Worm (Caenorhabditis elegans) whole organism, L2 larva: ENCODE measurements around the gene slc-25A29.

Experiments
- C34F6.9 ChIP-seq: fragments of 150-350 bp; optimal IDR thresholded peaks from 2 replicates; lab custom pipeline; 2014; ENCODE audit warnings: missing biosample characterization, missing genetic modification characterization
- F13H6.1 ChIP-seq: sonication (generic microtip); optimal IDR thresholded peaks from 2 replicates; lab custom pipeline; 2016; ENCODE audit warnings: missing genetic modification characterization, missing compliant biosample characterization
- Y55F3AM.14 ChIP-seq: fragments of 200-800 bp; sonication (Bioruptor generic); optimal IDR thresholded peaks from 2 replicates; lab custom pipeline; 2018; ENCODE audit warnings: mild to moderate bottlenecking, missing genetic modification characterization, missing compliant biosample characterization
- ZK546.5 ChIP-seq: sonication (generic microtip); optimal IDR thresholded peaks from 2 replicates; lab custom pipeline; 2017; ENCODE audit warnings: missing biosample characterization, missing genetic modification characterization
- alr-1 ChIP-seq: fragments of 150-350 bp; optimal IDR thresholded peaks from 2 replicates; lab custom pipeline; 2014; ENCODE audit warnings: missing biosample characterization, missing genetic modification characterization
- aly-2 ChIP-seq: fragments of 150-350 bp; optimal IDR thresholded peaks from 2 replicates; lab custom pipeline; 2014; ENCODE audit warnings: missing biosample characterization, missing genetic modification characterization
- ama-1 ChIP-seq: fragments of 150-350 bp; optimal IDR thresholded peaks from 2 replicates; lab custom pipeline; 2018; ENCODE audit warnings: inconsistent platforms
- blmp-1 ChIP-seq: sonication (generic microtip); optimal IDR thresholded peaks from 2 replicates; lab custom pipeline; 2017; ENCODE audit warnings: missing genetic modification characterization, mild to moderate bottlenecking, missing compliant biosample characterization, antibody characterized with exemption, moderate library complexity; ENCODE audit not compliant: insufficient read depth
- ceh-16 ChIP-seq: fragments of 150-350 bp; optimal IDR thresholded peaks from 2 replicates; lab custom pipeline; 2014; ENCODE audit warnings: missing biosample characterization, missing genetic modification characterization
- fos-1 ChIP-seq: fragments of 150-350 bp; optimal IDR thresholded peaks from 2 replicates; lab custom pipeline; 2014; ENCODE audit warnings: missing biosample characterization, missing genetic modification characterization
- gmeb-1 ChIP-seq: fragments of 150-350 bp; optimal IDR thresholded peaks from 2 replicates; lab custom pipeline; 2014; ENCODE audit warnings: missing biosample characterization, missing genetic modification characterization
- lin-11 ChIP-seq: fragments of 150-350 bp; sonication (generic microtip); optimal IDR thresholded peaks from 2 replicates; lab custom pipeline; 2014; ENCODE audit warnings: missing biosample characterization, missing genetic modification characterization, inconsistent platforms, mixed read lengths
- lin-39 ChIP-seq: fragments of 150-350 bp; optimal IDR thresholded peaks from 2 replicates; lab custom pipeline; 2014; ENCODE audit warnings: missing biosample characterization, missing genetic modification reagents, missing genetic modification characterization
- lsy-2 ChIP-seq, 2 experiments: fragments of 150-350 bp in 1 of 2; sonication (generic microtip) in 1 of 2; optimal IDR thresholded peaks; 2 replicates each; lab custom pipeline; 2014 to 2017; ENCODE audit warnings: missing biosample characterization in 2 of 2, missing genetic modification characterization in 2 of 2
- mbf-1 ChIP-seq: sonication (generic microtip); optimal IDR thresholded peaks from 2 replicates; lab custom pipeline; 2017; ENCODE audit warnings: missing biosample characterization, missing genetic modification characterization
- nhr-10 ChIP-seq: sonication (generic microtip); optimal IDR thresholded peaks from 2 replicates; lab custom pipeline; 2017; ENCODE audit warnings: missing biosample characterization, missing genetic modification characterization
- nhr-11 ChIP-seq: fragments of 150-350 bp; optimal IDR thresholded peaks from 2 replicates; lab custom pipeline; 2014; ENCODE audit warnings: missing biosample characterization, missing genetic modification characterization
- nhr-21 ChIP-seq: fragments of 150-350 bp; optimal IDR thresholded peaks from 2 replicates; lab custom pipeline; 2014; ENCODE audit warnings: missing biosample characterization, missing genetic modification characterization
- nhr-23 ChIP-seq: fragments of 150-350 bp; optimal IDR thresholded peaks from 2 replicates; lab custom pipeline; 2014; ENCODE audit warnings: missing biosample characterization, missing genetic modification reagents, missing genetic modification characterization
- nhr-237 ChIP-seq: fragments of 150-350 bp; optimal IDR thresholded peaks from 2 replicates; lab custom pipeline; 2014; ENCODE audit warnings: missing biosample characterization, missing genetic modification characterization
- nhr-25 ChIP-seq: fragments of 150-350 bp; sonication (generic microtip); optimal IDR thresholded peaks from 3 replicates; lab custom pipeline; 2014; ENCODE audit warnings: missing biosample characterization, missing genetic modification characterization
- nhr-6 ChIP-seq: fragments of 150-350 bp; optimal IDR thresholded peaks from 2 replicates; lab custom pipeline; 2014; ENCODE audit warnings: missing biosample characterization, missing genetic modification characterization
- peb-1 ChIP-seq: fragments of 150-350 bp; optimal IDR thresholded peaks from 2 replicates; lab custom pipeline; 2014; ENCODE audit warnings: missing biosample characterization, missing genetic modification characterization
- sem-4 ChIP-seq: fragments of 150-350 bp; optimal IDR thresholded peaks from 2 replicates; lab custom pipeline; 2014; ENCODE audit warnings: missing biosample characterization, missing genetic modification reagents, missing genetic modification characterization
- sma-3 ChIP-seq: sonication (generic microtip); optimal IDR thresholded peaks from 2 replicates; lab custom pipeline; 2016; ENCODE audit warnings: missing genetic modification reagents, missing genetic modification characterization, missing compliant biosample characterization
- sma-9 ChIP-seq, 2 experiments: fragments of 150-350 bp in 1 of 2; sonication (generic microtip) in 1 of 2; optimal IDR thresholded peaks; 2 replicates each; lab custom pipeline; 2014 to 2016; ENCODE audit warnings: missing genetic modification characterization in 2 of 2, mild to moderate bottlenecking in 1 of 2, missing biosample characterization in 1 of 2, missing compliant biosample characterization in 1 of 2, missing genetic modification reagents in 1 of 2, moderate library complexity in 1 of 2
- snpc-4 ChIP-seq: fragments of 150-350 bp; optimal IDR thresholded peaks from 2 replicates; lab custom pipeline; 2014; ENCODE audit warnings: missing biosample characterization, missing genetic modification characterization
- zag-1 ChIP-seq: fragments of 150-350 bp; optimal IDR thresholded peaks from 2 replicates; lab custom pipeline; 2014; ENCODE audit warnings: missing biosample characterization, missing genetic modification characterization
- ztf-1 ChIP-seq: fragments of 200-800 bp; sonication (Bioruptor generic); conservative IDR thresholded peaks from 2 replicates; pipeline ENCODE4 v1.3.6; 2022; ENCODE audit warnings: missing genetic modification characterization, missing compliant biosample characterization
- ztf-11 ChIP-seq: sonication (generic microtip); optimal IDR thresholded peaks from 2 replicates; lab custom pipeline; 2017; ENCODE audit warnings: missing biosample characterization, missing genetic modification characterization
- ztf-4 ChIP-seq: fragments of 150-350 bp; optimal IDR thresholded peaks from 2 replicates; lab custom pipeline; 2014; ENCODE audit warnings: missing biosample characterization, missing genetic modification characterization

The slc-25A29 gene

DNA sequence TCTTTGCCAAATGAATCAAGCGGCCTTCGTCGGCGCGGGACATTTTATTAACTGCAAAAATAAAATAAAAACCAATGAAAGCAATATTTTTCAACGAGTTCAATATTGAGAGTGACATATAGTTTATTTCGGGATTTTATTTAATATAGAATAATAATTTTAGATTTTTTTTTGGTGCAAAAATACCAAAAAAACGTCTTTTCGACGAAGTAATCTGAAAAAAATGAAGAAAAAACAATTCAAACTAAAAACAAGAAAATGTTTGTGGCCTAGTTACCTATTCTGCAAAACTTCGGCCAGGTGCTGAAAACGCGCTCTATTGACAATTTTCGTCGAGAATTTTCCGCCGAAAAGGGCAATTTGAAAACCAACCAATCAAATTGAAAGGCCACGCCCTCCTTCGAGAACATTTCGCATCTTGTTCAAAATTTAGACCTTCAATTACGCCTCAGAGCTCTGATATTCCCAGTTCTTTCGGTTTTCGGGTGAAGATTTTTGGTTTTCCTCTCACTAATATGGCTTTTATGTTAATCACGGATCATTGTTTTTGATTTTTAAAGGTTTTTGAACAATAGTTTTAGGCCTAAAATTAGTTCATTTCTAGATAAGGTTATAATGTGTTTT, 27.6 kb upstream of the slc-25A29 start, which contains the start of gene C47E8.4 (continued):
- TF ChIP-seq nhr-25 (tag; lab: Kevin White, UChicago) (peak; percentile 98), sma-9 (GFP tag; optimal IDR thresholded peaks at IDR 0.05; lab: Kevin White, UChicago) (peak; percentile 99), sma-9 (tag; optimal IDR thresholded peaks at IDR 0.05; lab: Kevin White, UChicago) (no peak), lin-39 (peak; percentile 68), sem-4 (tag; lab: Kevin White, UChicago) (peak; percentile 98), Y55F3AM.14 (peak; percentile 94)

DNA sequence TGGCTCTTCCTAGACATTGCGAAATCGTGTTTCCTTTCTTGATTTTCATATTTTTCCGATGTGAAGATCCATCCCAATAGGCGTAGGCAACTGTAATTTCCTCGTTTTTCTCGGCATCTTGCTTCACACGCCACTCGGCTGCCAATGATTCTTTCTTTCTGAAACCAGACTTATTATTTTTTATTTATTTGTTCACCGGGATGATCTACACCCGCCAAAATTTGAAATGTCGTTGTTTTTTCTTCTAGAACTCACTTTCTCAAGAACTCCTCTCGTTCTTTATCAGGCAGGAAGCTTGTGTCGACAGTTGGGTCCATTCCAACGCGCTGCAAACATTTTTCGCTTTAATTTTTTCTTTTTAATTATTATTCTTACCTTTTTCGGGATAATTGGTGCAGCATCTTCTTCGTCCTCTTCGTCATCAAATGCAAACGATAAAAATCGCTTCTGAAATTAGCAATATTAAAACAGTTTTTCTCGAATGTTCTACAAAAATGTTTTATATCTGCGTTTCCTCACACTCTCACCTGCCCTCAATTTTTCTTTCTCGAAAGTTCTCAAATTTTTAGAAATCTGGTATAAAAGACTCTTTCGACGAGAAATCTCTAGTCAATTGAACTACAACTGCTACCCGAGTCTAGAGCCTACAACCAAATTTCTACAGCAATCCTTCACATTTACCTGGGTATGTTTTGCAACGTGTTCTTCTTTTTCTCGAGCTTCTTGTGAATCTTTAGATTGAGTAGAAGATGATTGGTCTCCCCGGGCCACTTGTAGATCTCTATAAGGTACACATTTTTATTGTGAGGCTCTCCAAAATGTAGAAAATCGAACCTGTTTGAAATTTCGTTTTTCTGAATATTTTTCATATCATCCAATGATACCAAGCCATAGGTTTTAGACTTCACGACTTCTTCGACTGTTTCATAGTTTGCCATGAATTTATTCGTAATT, 26.7 kb upstream of the slc-25A29 start, which contains the start of gene hsp-90:
Gene hsp-90 (plus strand): TSS at position 560 of the 954 bp plus-strand sequence.
- peak; percentile 55 for TF ChIP-seq C34F6.9 (tag; lab: Kevin White, UChicago)
- TF ChIP-seq gmeb-1 (tag; lab: Kevin White, UChicago) = no peak
- peak; percentile 84 for TF ChIP-seq ama-1
- no peak for TF ChIP-seq nhr-237 (tag; lab: Kevin White, UChicago)
- no peak for TF ChIP-seq nhr-11 (tag; lab: Kevin White, UChicago)
- TF ChIP-seq ceh-16 (tag; lab: Kevin White, UChicago) = no peak

DNA sequence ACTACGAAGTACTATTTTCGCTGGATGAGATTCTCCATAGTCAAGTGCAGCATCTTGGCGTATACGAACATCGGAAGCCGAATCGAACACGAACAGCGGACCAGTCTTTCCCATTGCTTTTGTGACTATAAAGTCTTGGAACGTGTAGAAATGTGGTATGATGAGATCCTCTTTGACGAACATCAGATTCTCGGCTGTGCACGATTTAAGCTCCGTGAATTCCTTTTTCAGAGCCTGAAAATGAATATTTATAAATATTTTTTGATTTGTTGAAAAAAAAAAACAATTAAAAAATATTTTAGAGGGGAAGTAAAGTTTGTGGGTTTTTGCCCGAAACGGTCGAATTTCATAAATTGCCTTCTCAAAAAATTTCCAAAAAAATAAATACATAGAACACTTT, 26.0 kb upstream of the slc-25A29 start:
- no peak for TF ChIP-seq C34F6.9 (tag; lab: Kevin White, UChicago)
- TF ChIP-seq nhr-21 (tag; lab: Kevin White, UChicago) = no peak
- no peak for TF ChIP-seq ama-1
- no peak for TF ChIP-seq ztf-11 (tag; lab: Kevin White, UChicago)
- no peak for TF ChIP-seq F13H6.1 (tag; lab: Kevin White, UChicago)
- TF ChIP-seq nhr-10 (tag; lab: Kevin White, UChicago) = no peak
- TF ChIP-seq nhr-23 (tag; lab: Kevin White, UChicago) = no peak
- TF ChIP-seq nhr-237 (tag; lab: Kevin White, UChicago) = no peak
- no peak for TF ChIP-seq blmp-1 (tag; lab: Kevin White, UChicago)
- no peak for TF ChIP-seq fos-1 (tag; lab: Kevin White, UChicago)
- no peak for TF ChIP-seq Y55F3AM.14
- no peak for TF ChIP-seq ztf-4
- TF ChIP-seq ZK546.5 = no peak
- no peak for TF ChIP-seq lin-11

- TF ChIP-seq sma-9 (GFP tag; optimal IDR thresholded peaks at IDR 0.05; lab: Kevin White, UChicago) (no peak), sma-9 (tag; optimal IDR thresholded peaks at IDR 0.05; lab: Kevin White, UChicago) (no peak), ama-1 (peak; percentile 40)
- TF ChIP-seq, all 48 proteins: peak for 1
Measured at ce11 chrV:14683291-14683690, 25.3 kb upstream of the slc-25A29 start.

DNA sequence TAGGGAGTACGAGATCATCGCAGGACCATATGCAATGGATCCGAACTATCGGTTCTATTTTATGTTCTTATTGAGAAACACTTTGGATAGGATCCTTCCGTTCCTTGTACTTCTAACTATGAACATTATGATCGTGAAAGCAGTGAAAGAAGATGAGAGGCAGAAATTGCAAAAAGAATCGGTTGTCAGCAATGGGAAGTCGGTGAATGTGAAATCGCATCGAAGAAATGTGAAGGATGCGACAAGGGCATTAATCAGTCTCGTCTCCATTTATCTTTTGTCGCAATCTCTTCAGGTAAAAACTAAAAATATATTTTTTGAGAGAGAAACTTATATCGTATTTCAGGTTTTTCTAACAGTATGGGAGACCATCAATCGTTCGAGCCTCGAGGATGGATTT, 24.9 kb upstream of the slc-25A29 start:
- no peak for TF ChIP-seq ztf-11 (tag; lab: Kevin White, UChicago)
- TF ChIP-seq F13H6.1 (tag; lab: Kevin White, UChicago) = no peak
- peak; percentile 14 for TF ChIP-seq C34F6.9 (tag; lab: Kevin White, UChicago)
- TF ChIP-seq alr-1 (tag; lab: Kevin White, UChicago) = no peak
- TF ChIP-seq, all 48 proteins: peak for 1

DNA sequence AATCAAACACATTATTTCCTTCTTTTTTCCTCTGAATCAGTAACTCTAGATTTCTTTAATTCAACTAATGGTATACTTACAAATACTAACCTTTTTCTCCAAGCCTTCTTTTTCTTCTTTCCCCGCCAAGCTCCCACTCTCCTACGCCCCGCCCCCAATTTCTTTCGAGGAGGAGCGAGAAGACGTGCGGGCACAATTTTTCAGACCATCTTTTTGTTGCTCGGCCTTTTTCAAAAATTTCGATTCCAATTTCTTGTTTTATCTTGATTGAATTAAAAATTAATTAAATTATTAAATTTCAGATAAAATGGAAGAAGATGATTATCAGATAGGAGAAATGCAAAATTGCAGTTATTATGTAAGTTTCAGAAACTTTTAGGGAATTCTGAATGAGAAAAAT, 22.0 kb upstream of the slc-25A29 start, which contains the start of gene C47E8.3:
Gene C47E8.3 (plus strand): TSS at position 301 of the 400 bp plus-strand sequence.
- TF ChIP-seq ztf-11 (tag; lab: Kevin White, UChicago) = no peak
- no peak for TF ChIP-seq nhr-11 (tag; lab: Kevin White, UChicago)
- no peak for TF ChIP-seq ztf-1 (GFP tag; lab: Robert Waterston, UW)
- TF ChIP-seq alr-1 (tag; lab: Kevin White, UChicago) = no peak
- TF ChIP-seq nhr-6 (tag; lab: Kevin White, UChicago) = no peak
- no peak for TF ChIP-seq peb-1
- TF ChIP-seq sma-9 (GFP tag; optimal IDR thresholded peaks at IDR 0.05; lab: Kevin White, UChicago) = no peak
- no peak for TF ChIP-seq sma-9 (tag; optimal IDR thresholded peaks at IDR 0.05; lab: Kevin White, UChicago)
- TF ChIP-seq snpc-4 (tag; lab: Kevin White, UChicago) = no peak
- no peak for TF ChIP-seq mbf-1
- TF ChIP-seq lin-39 = no peak
- no peak for TF ChIP-seq F13H6.1 (tag; lab: Kevin White, UChicago)
- TF ChIP-seq C34F6.9 (tag; lab: Kevin White, UChicago) = no peak
- no peak for TF ChIP-seq zag-1 (tag; lab: Kevin White, UChicago)
- no peak for TF ChIP-seq gmeb-1 (tag; lab: Kevin White, UChicago)
- no peak for TF ChIP-seq lsy-2 (tag; optimal IDR thresholded peaks at IDR 0.05; lab: Kevin White, UChicago)
- TF ChIP-seq aly-2 (tag; lab: Kevin White, UChicago) = no peak
- no peak for TF ChIP-seq sma-3 (GFP tag; lab: Kevin White, UChicago)
- TF ChIP-seq Y55F3AM.14 = no peak
